Worm (Caenorhabditis elegans): Measurements from ENCODE around the gene trap-2.
A peak's percentile ranks its signal among the peaks of the same experiment; 100 is the strongest.

The trap-2 gene

ce11 chrX:727737-728136, 40.1 kb downstream of the trap-2 start:
- TF ChIP-seq ham-2 (GFP tag; optimal IDR thresholded peaks at IDR 0.05) (no peak), nhr-2 (tag; optimal IDR thresholded peaks at IDR 0.05) (peak; percentile 53), ceh-83 (GFP tag; optimal IDR thresholded peaks at IDR 0.05) (peak; percentile 9), ces-1 (GFP tag; optimal IDR thresholded peaks at IDR 0.05) (peak; percentile 99), nhr-237 (tag; optimal IDR thresholded peaks at IDR 0.05) (no peak), nhr-76 (tag; optimal IDR thresholded peaks at IDR 0.05) (no peak), mep-1 (tag; optimal IDR thresholded peaks at IDR 0.05) (peak; percentile 60), cnd-1 (tag; optimal IDR thresholded peaks at IDR 0.05) (peak; percentile 47), mab-5 (tag; optimal IDR thresholded peaks at IDR 0.05) (peak; percentile 21), ceh-39 (tag; optimal IDR thresholded peaks at IDR 0.05) (peak; percentile 89), unc-62 (GFP tag; optimal IDR thresholded peaks at IDR 0.05) (peak; percentile 77), mls-2 (tag; optimal IDR thresholded peaks at IDR 0.05) (peak; percentile 49), pha-4 (tag; optimal IDR thresholded peaks at IDR 0.05) (peak; percentile 91), lin-13 (tag; optimal IDR thresholded peaks at IDR 0.05) (peak; percentile 75), zip-8 (tag; optimal IDR thresholded peaks at IDR 0.05) (no peak), hlh-1 (tag; optimal IDR thresholded peaks at IDR 0.05) (peak; percentile 7), drap-1 (GFP tag; optimal IDR thresholded peaks at IDR 0.05) (peak; percentile 62), lsy-2 (tag; optimal IDR thresholded peaks at IDR 0.05) (peak; percentile 56), unc-120 (tag; optimal IDR thresholded peaks at IDR 0.05; ENCODE audit: poor library complexity, severe bottlenecking) (peak; percentile 99), sptf-1 (tag; optimal IDR thresholded peaks at IDR 0.05) (peak; percentile 57)

- TF ChIP-seq nhr-12 (tag; optimal IDR thresholded peaks at IDR 0.05): no peak
- TF ChIP-seq M03D4.4 (tag; optimal IDR thresholded peaks at IDR 0.05): no peak
- no peak for TF ChIP-seq unc-62 (GFP tag; optimal IDR thresholded peaks at IDR 0.05)
- no peak for TF ChIP-seq mab-5 (tag; optimal IDR thresholded peaks at IDR 0.05)
- TF ChIP-seq hlh-1 (tag; optimal IDR thresholded peaks at IDR 0.05): no peak
- no peak for TF ChIP-seq nhr-237 (tag; optimal IDR thresholded peaks at IDR 0.05)
- TF ChIP-seq ham-2 (GFP tag; optimal IDR thresholded peaks at IDR 0.05): no peak
- TF ChIP-seq blmp-1 (tag; optimal IDR thresholded peaks at IDR 0.05): no peak
- TF ChIP-seq nhr-76 (tag; optimal IDR thresholded peaks at IDR 0.05): no peak
- TF ChIP-seq cnd-1 (tag; optimal IDR thresholded peaks at IDR 0.05): no peak
- TF ChIP-seq lin-13 (tag; optimal IDR thresholded peaks at IDR 0.05): no peak
- TF ChIP-seq ztf-11 (tag; optimal IDR thresholded peaks at IDR 0.05): no peak
- TF ChIP-seq nhr-28 (tag; optimal IDR thresholded peaks at IDR 0.05): no peak
- no peak for TF ChIP-seq ceh-43 (GFP tag; optimal IDR thresholded peaks at IDR 0.05)
- TF ChIP-seq ces-1 (GFP tag; optimal IDR thresholded peaks at IDR 0.05): no peak
- no peak for TF ChIP-seq elt-1 (tag; optimal IDR thresholded peaks at IDR 0.05; ENCODE audit: borderline replicate concordance, insufficient read depth)
- no peak for TF ChIP-seq flh-1 (GFP tag; optimal IDR thresholded peaks at IDR 0.05)
- no peak for TF ChIP-seq elt-3 (tag; optimal IDR thresholded peaks at IDR 0.05)
Observed at ce11 chrX:726295-726694, 41.6 kb downstream of the trap-2 start.

ce11 chrX:725868-726267, 42.0 kb downstream of the trap-2 start, which contains the start of gene sli-1:
Gene sli-1, minus strand, starts transcription at chrX:725968.
- TF ChIP-seq cnd-1 (tag; optimal IDR thresholded peaks at IDR 0.05) (no peak), nhr-237 (tag; optimal IDR thresholded peaks at IDR 0.05) (no peak), ham-2 (GFP tag; optimal IDR thresholded peaks at IDR 0.05) (no peak), nhr-76 (tag; optimal IDR thresholded peaks at IDR 0.05) (no peak), blmp-1 (tag; optimal IDR thresholded peaks at IDR 0.05) (no peak), hlh-1 (tag; optimal IDR thresholded peaks at IDR 0.05) (no peak), ceh-43 (GFP tag; optimal IDR thresholded peaks at IDR 0.05) (no peak), snpc-4 (tag; optimal IDR thresholded peaks at IDR 0.05) (no peak), ztf-11 (tag; optimal IDR thresholded peaks at IDR 0.05) (no peak), mls-2 (tag; optimal IDR thresholded peaks at IDR 0.05) (no peak), nhr-28 (tag; optimal IDR thresholded peaks at IDR 0.05) (no peak), sem-2 (GFP tag; optimal IDR thresholded peaks at IDR 0.05) (no peak), elt-1 (tag; optimal IDR thresholded peaks at IDR 0.05; ENCODE audit: borderline replicate concordance, insufficient read depth) (no peak), tbx-8 (GFP tag; optimal IDR thresholded peaks at IDR 0.05) (no peak), pha-4 (tag; optimal IDR thresholded peaks at IDR 0.05) (no peak), ceh-83 (GFP tag; optimal IDR thresholded peaks at IDR 0.05) (no peak), nhr-2 (tag; optimal IDR thresholded peaks at IDR 0.05) (no peak), M03D4.4 (tag; optimal IDR thresholded peaks at IDR 0.05) (no peak), ceh-39 (tag; optimal IDR thresholded peaks at IDR 0.05) (no peak)
